Fruit fly (Drosophila melanogaster) whole organism, embryonic: ENCODE data around the gene stnB.

Experiments
- ATbp ChIP-seq: fragments of 200-800 bp; sonication (Bioruptor generic); optimal IDR thresholded peaks from 2 replicates; lab custom pipeline; 2017; ENCODE audit warnings: missing biosample characterization, mild to moderate bottlenecking, missing genetic modification characterization, missing genetic modification reagents
- Asciz ChIP-seq: fragments of 200-800 bp; sonication (Bioruptor generic); optimal IDR thresholded peaks from 2 replicates; lab custom pipeline; 2017; ENCODE audit warnings: missing biosample characterization, mild to moderate bottlenecking, missing genetic modification characterization, missing genetic modification reagents
- Bteb2 ChIP-seq: fragments of 200-800 bp; sonication (Bioruptor generic); optimal IDR thresholded peaks from 2 replicates; lab custom pipeline; 2016; ENCODE audit warnings: missing biosample characterization, missing genetic modification characterization
- CG11085 ChIP-seq: fragments of 200-800 bp; sonication (Bioruptor generic); IDR thresholded peaks from 2 replicates; pipeline ENCODE4 v1.3.6; 2022; ENCODE audit warnings: missing biosample characterization, missing genetic modification characterization
- CG11398 ChIP-seq: fragments of 200-800 bp; sonication (Bioruptor generic); optimal IDR thresholded peaks from 2 replicates; lab custom pipeline; 2016; ENCODE audit warnings: missing biosample characterization, missing genetic modification characterization
- CG11456 ChIP-seq: fragments of 200-800 bp; sonication (Bioruptor generic); IDR thresholded peaks from 3 replicates; pipeline ENCODE4 v1.3.6; 2022; ENCODE audit warnings: missing biosample characterization, missing genetic modification characterization
- CG11696 ChIP-seq: fragments of 200-800 bp; sonication (Bioruptor generic); IDR thresholded peaks from 2 replicates; pipeline ENCODE4 v1.3.6; 2022; ENCODE audit warnings: missing biosample characterization, missing genetic modification characterization
- CG13287 ChIP-seq: fragments of 200-800 bp; sonication (Bioruptor generic); IDR thresholded peaks from 2 replicates; pipeline ENCODE4 v1.3.6; 2022; ENCODE audit warnings: missing biosample characterization, missing genetic modification characterization; ENCODE audit not compliant: partially characterized antibody
- CG14050 ChIP-seq: fragments of 200-800 bp; sonication (Bioruptor generic); IDR thresholded peaks from 3 replicates; pipeline ENCODE4 v1.3.6; 2022; ENCODE audit warnings: missing biosample characterization, missing genetic modification characterization
- CG14667 ChIP-seq: fragments of 200-800 bp; sonication (Bioruptor generic); IDR thresholded peaks from 2 replicates; pipeline ENCODE4 v1.3.6; 2022; ENCODE audit warnings: missing biosample characterization, missing genetic modification characterization
- CG15011 ChIP-seq: fragments of 200-800 bp; sonication (Bioruptor generic); optimal IDR thresholded peaks from 3 replicates; lab custom pipeline; 2018; ENCODE audit warnings: missing biosample characterization, mild to moderate bottlenecking, missing genetic modification characterization
- CG15601 ChIP-seq: fragments of 200-800 bp; sonication (Bioruptor generic); optimal IDR thresholded peaks from 3 replicates; lab custom pipeline; 2019; ENCODE audit warnings: missing biosample characterization, mild to moderate bottlenecking, missing genetic modification characterization, moderate library complexity
- CG15696 ChIP-seq: fragments of 200-800 bp; sonication (Bioruptor generic); optimal IDR thresholded peaks from 2 replicates; lab custom pipeline; 2019; ENCODE audit warnings: missing biosample characterization, mild to moderate bottlenecking, missing genetic modification characterization, moderate library complexity
- CG17328 ChIP-seq: fragments of 200-800 bp; sonication (Bioruptor generic); IDR thresholded peaks from 2 replicates; pipeline ENCODE4 v1.3.6; 2022; ENCODE audit warnings: missing biosample characterization, missing genetic modification characterization
- CG1832 ChIP-seq: fragments of 200-800 bp; sonication (Bioruptor generic); optimal IDR thresholded peaks from 2 replicates; lab custom pipeline; 2017; ENCODE audit warnings: missing biosample characterization, mild to moderate bottlenecking, missing genetic modification characterization, inconsistent platforms
- CG18599 ChIP-seq: fragments of 200-800 bp; sonication (Bioruptor generic); optimal IDR thresholded peaks from 3 replicates; lab custom pipeline; 2017; ENCODE audit warnings: missing biosample characterization, missing genetic modification characterization, mild to moderate bottlenecking, moderate library complexity, missing genetic modification reagents
- CG18764 ChIP-seq: fragments of 200-800 bp; sonication (Bioruptor generic); optimal IDR thresholded peaks from 3 replicates; lab custom pipeline; 2016; ENCODE audit warnings: missing biosample characterization, missing genetic modification characterization
- CG32532 ChIP-seq: fragments of 200-800 bp; sonication (Bioruptor generic); IDR thresholded peaks from 2 replicates; pipeline ENCODE4 v1.3.6; 2022; ENCODE audit warnings: missing biosample characterization, missing genetic modification characterization
- CG34422 ChIP-seq: fragments of 200-800 bp; sonication (Bioruptor generic); IDR thresholded peaks from 3 replicates; pipeline ENCODE4 v1.3.6; 2022; ENCODE audit warnings: missing biosample characterization, missing genetic modification characterization
- CG42726 ChIP-seq: fragments of 200-800 bp; sonication (Bioruptor generic); IDR thresholded peaks from 2 replicates; pipeline ENCODE4 v1.3.6; 2022; ENCODE audit warnings: missing biosample characterization, missing genetic modification characterization; ENCODE audit not compliant: partially characterized antibody
- CG4328 ChIP-seq: fragments of 200-800 bp; sonication (Bioruptor generic); optimal IDR thresholded peaks from 3 replicates; lab custom pipeline; 2017; ENCODE audit warnings: missing biosample characterization, missing genetic modification reagents, missing genetic modification characterization
- CG5180 ChIP-seq: fragments of 200-800 bp; sonication (Bioruptor generic); optimal IDR thresholded peaks from 3 replicates; lab custom pipeline; 2017; ENCODE audit warnings: missing biosample characterization, missing genetic modification characterization, mild to moderate bottlenecking, moderate library complexity, missing genetic modification reagents
- CG7745 ChIP-seq: fragments of 200-800 bp; sonication (Bioruptor generic); optimal IDR thresholded peaks from 2 replicates; lab custom pipeline; 2018; ENCODE audit warnings: missing biosample characterization, mild to moderate bottlenecking, missing genetic modification characterization, moderate library complexity
- Eip74EF ChIP-seq, 2 experiments: fragments of 200-800 bp in 1 of 2; fragments of >200 bp in 1 of 2; sonication (Bioruptor generic) in 1 of 2; optimal IDR thresholded peaks; 2 replicates each; lab custom pipeline; 2017 to 2019; ENCODE audit warnings: missing biosample characterization in 2 of 2, missing genetic modification characterization in 2 of 2, mild to moderate bottlenecking in 1 of 2, moderate library complexity in 1 of 2
- Gsc ChIP-seq: fragments of 200-800 bp; sonication (Bioruptor generic); IDR thresholded peaks from 2 replicates; pipeline ENCODE4 v1.3.6; 2022; ENCODE audit warnings: missing biosample characterization, missing genetic modification characterization
- Gug ChIP-seq: fragments of 200-800 bp; sonication (Bioruptor generic); IDR thresholded peaks from 4 replicates; pipeline ENCODE4 v1.3.6; 2022; ENCODE audit warnings: missing biosample characterization, missing genetic modification characterization
- Hey ChIP-seq: fragments of 200-800 bp; sonication (Bioruptor generic); optimal IDR thresholded peaks from 3 replicates; lab custom pipeline; 2018; ENCODE audit warnings: missing biosample characterization, mild to moderate bottlenecking, missing genetic modification characterization
- Mes4 ChIP-seq: fragments of 200-800 bp; sonication (Bioruptor generic); optimal IDR thresholded peaks from 2 replicates; lab custom pipeline; 2016; ENCODE audit warnings: missing biosample characterization, missing genetic modification characterization
- NC2α ChIP-seq: fragments of 200-800 bp; sonication (Bioruptor generic); optimal IDR thresholded peaks from 2 replicates; lab custom pipeline; 2016; ENCODE audit warnings: missing biosample characterization, missing genetic modification characterization
- NC2β ChIP-seq: fragments of 200-800 bp; sonication (Bioruptor generic); optimal IDR thresholded peaks from 2 replicates; lab custom pipeline; 2016; ENCODE audit warnings: missing biosample characterization, missing genetic modification characterization
- Nf-YC ChIP-seq: fragments of 200-800 bp; optimal IDR thresholded peaks from 3 replicates; lab custom pipeline; 2019; ENCODE audit warnings: missing biosample characterization, mild to moderate bottlenecking, missing genetic modification characterization, moderate library complexity
- Opbp ChIP-seq: fragments of 200-800 bp; sonication (Bioruptor generic); IDR thresholded peaks from 3 replicates; pipeline ENCODE4 v1.3.6; 2022; ENCODE audit warnings: missing biosample characterization, missing genetic modification characterization; ENCODE audit not compliant: partially characterized antibody
- Ravus ChIP-seq: fragments of 200-800 bp; sonication (Bioruptor generic); IDR thresholded peaks from 2 replicates; pipeline ENCODE4 v1.3.6; 2022; ENCODE audit warnings: missing biosample characterization, missing genetic modification characterization
- Sin3A ChIP-seq: fragments of >200 bp; optimal IDR thresholded peaks from 2 replicates; lab custom pipeline; 2018
- Sry-β ChIP-seq: fragments of 200-800 bp; sonication (Bioruptor generic); optimal IDR thresholded peaks from 2 replicates; lab custom pipeline; 2018; ENCODE audit warnings: missing biosample characterization, mild to moderate bottlenecking, missing genetic modification characterization, moderate library complexity
- Ssrp ChIP-seq: fragments of 200-800 bp; sonication (Bioruptor generic); optimal IDR thresholded peaks from 2 replicates; lab custom pipeline; 2018; ENCODE audit warnings: missing biosample characterization, mild to moderate bottlenecking, missing genetic modification characterization, moderate library complexity
- TFAM ChIP-seq: fragments of 200-800 bp; sonication (Bioruptor generic); optimal IDR thresholded peaks from 2 replicates; lab custom pipeline; 2017; ENCODE audit warnings: missing biosample characterization, missing genetic modification characterization, inconsistent platforms
- YL-1 ChIP-seq: fragments of 200-800 bp; sonication (Bioruptor generic); optimal IDR thresholded peaks from 3 replicates; lab custom pipeline; 2017; ENCODE audit warnings: missing biosample characterization, mild to moderate bottlenecking, missing genetic modification characterization
- bsh ChIP-seq, 2 experiments: fragments of 200-800 bp; sonication (Bioruptor generic); optimal IDR thresholded peaks; 2 replicates each; lab custom pipeline; 2017 to 2018; ENCODE audit warnings: mild to moderate bottlenecking in 2 of 2, missing biosample characterization in 2 of 2, missing genetic modification characterization in 2 of 2, moderate library complexity in 1 of 2
- dimm ChIP-seq: fragments of 200-800 bp; sonication (Bioruptor generic); IDR thresholded peaks from 2 replicates; pipeline ENCODE4 v1.3.6; 2022; ENCODE audit warnings: missing biosample characterization, missing genetic modification characterization
- esg ChIP-seq: fragments of 200-800 bp; sonication (Bioruptor generic); conservative IDR thresholded peaks from 2 replicates; pipeline ENCODE4 v1.3.6; 2022; ENCODE audit warnings: missing biosample characterization, missing genetic modification characterization
- ewg ChIP-seq: fragments of 200-800 bp; sonication (Bioruptor generic); optimal IDR thresholded peaks from 3 replicates; lab custom pipeline; 2017; ENCODE audit warnings: mild to moderate bottlenecking, missing biosample characterization, missing genetic modification reagents, missing genetic modification characterization
- h ChIP-seq: fragments of >200 bp; optimal IDR thresholded peaks from 2 replicates; lab custom pipeline; 2017
- hbn ChIP-seq: fragments of 200-800 bp; sonication (Bioruptor generic); IDR thresholded peaks from 2 replicates; pipeline ENCODE4 v1.3.6; 2022; ENCODE audit warnings: missing biosample characterization, missing genetic modification characterization; ENCODE audit not compliant: partially characterized antibody
- mirr ChIP-seq: fragments of 200-800 bp; sonication (Bioruptor generic); optimal IDR thresholded peaks from 3 replicates; lab custom pipeline; 2018; ENCODE audit warnings: missing biosample characterization, mild to moderate bottlenecking, missing genetic modification characterization
- pb ChIP-seq: fragments of 200-800 bp; sonication (Bioruptor generic); optimal IDR thresholded peaks from 3 replicates; lab custom pipeline; 2016; ENCODE audit warnings: missing biosample characterization, missing genetic modification characterization
- ranshi ChIP-seq: fragments of 200-800 bp; sonication (Bioruptor generic); IDR thresholded peaks from 2 replicates; pipeline ENCODE4 v1.3.6; 2022; ENCODE audit warnings: missing biosample characterization, missing genetic modification characterization
- sob ChIP-seq: fragments of 200-800 bp; sonication (Bioruptor generic); IDR thresholded peaks from 2 replicates; pipeline ENCODE4 v1.3.6; 2022; ENCODE audit warnings: missing biosample characterization, missing genetic modification characterization
- sr ChIP-seq: fragments of 200-800 bp; sonication (Bioruptor generic); IDR thresholded peaks from 3 replicates; pipeline ENCODE4 v1.3.6; 2022; ENCODE audit warnings: missing biosample characterization, missing genetic modification characterization
- trh ChIP-seq: fragments of 200-800 bp; sonication (Bioruptor generic); optimal IDR thresholded peaks from 2 replicates; lab custom pipeline; 2016; ENCODE audit warnings: missing biosample characterization, missing genetic modification characterization
- z ChIP-seq: fragments of 200-800 bp; sonication (Bioruptor generic); IDR thresholded peaks from 3 replicates; pipeline ENCODE4 v1.3.6; 2022; ENCODE audit warnings: missing biosample characterization, missing genetic modification characterization
- zen ChIP-seq: fragments of 200-800 bp; sonication (Bioruptor generic); optimal IDR thresholded peaks from 3 replicates; lab custom pipeline; 2018; ENCODE audit warnings: missing biosample characterization, mild to moderate bottlenecking, missing genetic modification characterization, moderate library complexity

The stnB gene

dm6 chrX:23013208-23013607, 8.8 kb upstream of the stnB start, which contains the start of the genes Rab21 and Coa7 (continued):
- TF ChIP-seq YL-1 (GFP tag; lab: Kevin White, UChicago) (peak; percentile 22), CG42726 (GFP tag; lab: Robert Waterston, UW) (peak; percentile 94), Bteb2 (no peak), pb (GFP tag; lab: Kevin White, UChicago) (no peak), CG15011 (no peak), Gsc (GFP tag; lab: Robert Waterston, UW) (no peak), CG34422 (no peak), CG11696 (GFP tag; lab: Robert Waterston, UW) (no peak), CG14667 (no peak), CG15696 (no peak), NC2β (GFP tag; lab: Kevin White, UChicago) (no peak), Sry-β (GFP tag; lab: Kevin White, UChicago) (no peak), CG4328 (no peak), ATbp (no peak), CG5180 (GFP tag; lab: Kevin White, UChicago) (no peak), h (no peak), mirr (GFP tag; lab: Kevin White, UChicago) (no peak), Gug (GFP tag; lab: Robert Waterston, UW) (peak; percentile 17; the same call in 1 of the 4 replicates), CG13287 (GFP tag; lab: Robert Waterston, UW) (peak; percentile 94), CG18764 (GFP tag; lab: Kevin White, UChicago) (no peak), Ssrp (tag; lab: Kevin White, UChicago) (no peak), CG7745 (no peak), TFAM (GFP tag; lab: Kevin White, UChicago) (no peak), NC2α (no peak), CG14050 (GFP tag; lab: Robert Waterston, UW) (no peak), ewg (GFP tag; lab: Kevin White, UChicago) (no peak), Hey (tag; lab: Kevin White, UChicago) (no peak), sob (GFP tag; lab: Robert Waterston, UW) (peak; percentile 43; the same call in 1 of the 2 replicates), CG18599 (GFP tag; lab: Kevin White, UChicago) (no peak), Mes4 (GFP tag; lab: Kevin White, UChicago) (no peak), CG11085 (no peak), z (no peak), Asciz (GFP tag; lab: Kevin White, UChicago) (no peak), trh (GFP tag; lab: Kevin White, UChicago) (no peak), ranshi (GFP tag; lab: Robert Waterston, UW) (no peak), dimm (GFP tag; lab: Robert Waterston, UW) (no peak), CG1832 (no peak), Ravus (GFP tag; lab: Robert Waterston, UW) (no peak), CG17328 (GFP tag; lab: Robert Waterston, UW) (no peak), hbn (peak; percentile 93), CG32532 (no peak), zen (tag; lab: Kevin White, UChicago) (peak; percentile 62), Opbp (GFP tag; lab: Robert Waterston, UW) (peak; percentile 94), CG15601 (tag; lab: Kevin White, UChicago) (peak; percentile 9), Nf-YC (tag; lab: Kevin White, UChicago) (no peak), Sin3A (peak; percentile 84), esg (no peak), bsh (GFP tag; optimal IDR thresholded peaks at IDR 0.05; lab: Kevin White, UChicago) (no peak), CG11398 (no peak), Eip74EF (GFP tag; optimal IDR thresholded peaks at IDR 0.05; lab: Kevin White, UChicago) (no peak), CG11456 (GFP tag; lab: Robert Waterston, UW) (no peak), sr (GFP tag; lab: Robert Waterston, UW) (no peak)
